Worm (Caenorhabditis elegans): ENCODE data around the gene Y53G8AL.1.

- TF ChIP-seq elt-1 (tag; optimal IDR thresholded peaks at IDR 0.05; ENCODE audit: borderline replicate concordance, insufficient read depth): no peak
- TF ChIP-seq mep-1 (tag; optimal IDR thresholded peaks at IDR 0.05): no peak
- TF ChIP-seq snpc-4 (tag; optimal IDR thresholded peaks at IDR 0.05): no peak
- TF ChIP-seq nhr-28 (tag; optimal IDR thresholded peaks at IDR 0.05): no peak
- TF ChIP-seq unc-39 (tag; optimal IDR thresholded peaks at IDR 0.05): no peak
Measured at ce11 chrIII:3266602-3267001, 33.7 kb downstream of the Y53G8AL.1 start, which contains the start of gene Y53G8AM.7.
